Fruit fly (Drosophila melanogaster) whole organism: ENCODE results near the gene Mics1.

Experiments
- CG8478 ChIP-seq: fragments of >200 bp; optimal IDR thresholded peaks from 2 replicates; lab custom pipeline; 2018; ENCODE audit warnings: inconsistent platforms
- Dll ChIP-seq: fragments of >200 bp; optimal IDR thresholded peaks from 2 replicates; lab custom pipeline; 2017
- EcR ChIP-seq, 2 experiments: fragments of >200 bp; optimal IDR thresholded peaks; 2 replicates each; lab custom pipeline; 2017; ENCODE audit warnings: missing biosample characterization in 2 of 2, missing genetic modification characterization in 2 of 2, missing genetic modification reagents in 2 of 2
- pan ChIP-seq: fragments of >200 bp; optimal IDR thresholded peaks from 2 replicates; lab custom pipeline; 2017

The Mics1 gene

DNA sequence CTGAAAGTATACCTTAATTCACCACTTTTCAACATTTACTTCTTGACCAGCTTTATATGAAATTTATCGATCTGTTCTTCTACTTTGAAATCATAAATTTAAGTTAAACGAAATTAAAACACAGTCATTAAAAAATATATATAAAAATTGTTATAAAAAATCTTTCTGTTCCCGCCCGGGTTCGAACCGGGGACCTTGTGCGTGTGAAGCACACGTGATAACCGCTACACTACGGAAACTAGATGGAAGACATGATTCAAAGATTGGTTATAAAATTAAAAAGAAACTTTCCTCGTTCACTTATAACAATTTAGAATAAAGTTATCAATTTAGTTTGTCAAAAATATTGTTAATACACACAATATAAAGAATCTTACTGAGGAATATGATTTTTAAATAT lies 30.3 kb downstream of the Mics1 start:
- TF ChIP-seq pan (no peak), CG8478 (lab: Kevin White, UChicago) (no peak), Dll (no peak), EcR (GFP tag; optimal IDR thresholded peaks at IDR 0.05; lab: Kevin White, UChicago) (no peak)
